Worm (Caenorhabditis elegans) whole organism, young adult: ENCODE results near the gene mrps-7.

Experiments used
- F49E8.2 ChIP-seq: sonication (generic microtip); optimal IDR thresholded peaks from 3 replicates; lab custom pipeline; 2017; ENCODE audit warnings: missing genetic modification characterization, mild to moderate bottlenecking, missing compliant biosample characterization, antibody characterized with exemption, moderate library complexity; ENCODE audit not compliant: insufficient read depth
- F57C9.4 ChIP-seq: sonication (generic microtip); optimal IDR thresholded peaks from 2 replicates; lab custom pipeline; 2017; ENCODE audit warnings: mild to moderate bottlenecking, missing genetic modification characterization, missing compliant biosample characterization
- ccch-3 ChIP-seq: fragments of 200-800 bp; sonication (Bioruptor generic); optimal IDR thresholded peaks from 2 replicates; lab custom pipeline; 2018; ENCODE audit warnings: mild to moderate bottlenecking, missing genetic modification characterization, missing compliant biosample characterization
- hmg-20 ChIP-seq: fragments of 200-800 bp; sonication (Bioruptor generic); IDR thresholded peaks from 2 replicates; pipeline ENCODE4 v1.3.6; 2022; ENCODE audit warnings: missing genetic modification reagents, missing genetic modification characterization, missing compliant biosample characterization
- lin-26 ChIP-seq: fragments of 200-800 bp; sonication (Bioruptor generic); IDR thresholded peaks from 2 replicates; pipeline ENCODE4 v1.3.6; 2022; ENCODE audit warnings: missing genetic modification reagents, missing genetic modification characterization, missing compliant biosample characterization
- nhr-27 ChIP-seq: fragments of 200-800 bp; sonication (Bioruptor generic); optimal IDR thresholded peaks from 2 replicates; lab custom pipeline; 2018; ENCODE audit warnings: mild to moderate bottlenecking, missing genetic modification characterization, moderate library complexity, missing compliant biosample characterization
- snpc-1.1 ChIP-seq: sonication (generic microtip); optimal IDR thresholded peaks from 2 replicates; lab custom pipeline; 2017; ENCODE audit warnings: missing genetic modification characterization, mild to moderate bottlenecking, missing compliant biosample characterization, antibody characterized with exemption, moderate library complexity, missing genotype, missing genetic modification reagents; ENCODE audit not compliant: insufficient read depth
- snpc-1.3 ChIP-seq: sonication (generic microtip); optimal IDR thresholded peaks from 2 replicates; lab custom pipeline; 2017; ENCODE audit warnings: missing genetic modification characterization, mild to moderate bottlenecking, missing compliant biosample characterization, antibody characterized with exemption, moderate library complexity, missing genotype, missing genetic modification reagents; ENCODE audit not compliant: insufficient read depth
- ztf-28 ChIP-seq: fragments of 200-800 bp; sonication (Bioruptor generic); IDR thresholded peaks from 2 replicates; pipeline ENCODE4 v1.3.6; 2022; ENCODE audit warnings: missing genetic modification reagents, missing genetic modification characterization, missing compliant biosample characterization

- no peak for TF ChIP-seq nhr-27 (tag; lab: Kevin White, UChicago)
- TF ChIP-seq F49E8.2 = no peak
- TF ChIP-seq F57C9.4 (tag; lab: Kevin White, UChicago) = no peak
- no peak for TF ChIP-seq ztf-28 (GFP tag; lab: Robert Waterston, UW)
- no peak for TF ChIP-seq snpc-1.3
- TF ChIP-seq hmg-20 (GFP tag; lab: Robert Waterston, UW) = no peak
- no peak for TF ChIP-seq ccch-3 (GFP tag; lab: Kevin White, UChicago)
- TF ChIP-seq lin-26 = no peak
- no peak for TF ChIP-seq snpc-1.1
Observed at ce11 chrIV:14760845-14761244, 6.7 kb downstream of the mrps-7 start, which contains the start of gene ptp-5.2.
